Fruit fly (Drosophila melanogaster): ENCODE data around the gene CG18493.

- TF ChIP-seq h (optimal IDR thresholded peaks at IDR 0.05) (no peak), ttk (optimal IDR thresholded peaks at IDR 0.05) (no peak), psq (optimal IDR thresholded peaks at IDR 0.05) (no peak), Myc (optimal IDR thresholded peaks at IDR 0.05) (no peak), insv (optimal IDR thresholded peaks at IDR 0.05) (no peak)
Measured at dm6 chr3R:19387608-19388007, 2.5 kb upstream of the CG18493 start, which contains the start of gene CG3734.

Measured in Kc167 (cell line).